Worm (Caenorhabditis elegans) whole organism, midembryonic: Measurements from ENCODE around the gene fbxa-182.

Experiments
- T22C8.4 ChIP-seq: fragments of 200-800 bp; sonication (Bioruptor generic); IDR thresholded peaks from 2 replicates; pipeline ENCODE4 v1.3.6; 2022; ENCODE audit warnings: missing genetic modification characterization, missing compliant biosample characterization
- cog-1 ChIP-seq: sonication (generic microtip); optimal IDR thresholded peaks from 2 replicates; lab custom pipeline; 2016; ENCODE audit warnings: missing genetic modification characterization, missing compliant biosample characterization
- flt-1 ChIP-seq: fragments of 200-800 bp; sonication (Bioruptor generic); IDR thresholded peaks from 2 replicates; pipeline ENCODE4 v1.3.6; 2022; ENCODE audit warnings: missing genetic modification characterization, missing compliant biosample characterization
- klf-2 ChIP-seq: fragments of 200-800 bp; sonication (Bioruptor generic); conservative IDR thresholded peaks from 2 replicates; pipeline ENCODE4 v1.3.6; 2022; ENCODE audit warnings: missing genetic modification reagents, missing genetic modification characterization, missing compliant biosample characterization
- med-1 ChIP-seq: sonication (generic microtip); optimal IDR thresholded peaks from 2 replicates; lab custom pipeline; 2017; ENCODE audit warnings: missing genetic modification characterization, mild to moderate bottlenecking, missing compliant biosample characterization, antibody characterized with exemption, missing genetic modification reagents; ENCODE audit not compliant: insufficient read depth
- ref-1 ChIP-seq: fragments of 200-800 bp; sonication (Bioruptor generic); conservative IDR thresholded peaks from 2 replicates; pipeline ENCODE4 v1.3.6; 2022; ENCODE audit warnings: missing genetic modification reagents, missing genetic modification characterization, missing compliant biosample characterization
- tab-1 ChIP-seq: fragments of 200-800 bp; sonication (Bioruptor generic); IDR thresholded peaks from 2 replicates; pipeline ENCODE4 v1.3.6; 2022; ENCODE audit warnings: missing genetic modification characterization, missing compliant biosample characterization
- ztf-23 ChIP-seq: fragments of 200-800 bp; sonication (Bioruptor generic); IDR thresholded peaks from 2 replicates; pipeline ENCODE4 v1.3.6; 2022; ENCODE audit warnings: missing genetic modification reagents, missing genetic modification characterization, missing compliant biosample characterization
- ztf-29 ChIP-seq: fragments of 200-800 bp; sonication (Bioruptor generic); IDR thresholded peaks from 2 replicates; pipeline ENCODE4 v1.3.6; 2022; ENCODE audit warnings: missing genetic modification reagents, missing genetic modification characterization, missing compliant biosample characterization

DNA sequence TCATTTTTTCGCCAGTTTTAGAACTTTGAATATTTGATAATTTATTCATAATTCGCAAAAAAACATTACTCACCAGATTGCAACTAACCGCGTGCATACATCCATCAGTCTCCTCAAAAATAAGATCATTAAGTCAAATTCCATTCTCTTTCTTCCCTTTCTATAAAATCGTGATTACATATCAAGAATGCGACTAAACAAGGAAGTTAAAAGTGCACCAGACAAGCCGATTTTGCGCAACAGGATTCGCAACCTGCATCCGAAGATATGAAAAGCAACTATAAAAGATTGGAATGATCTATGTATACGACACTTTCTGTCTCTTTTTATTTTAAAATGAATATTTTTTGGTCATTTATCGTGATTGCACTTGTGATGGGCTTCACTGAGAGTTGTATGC, 43.6 kb downstream of the fbxa-182 start, which contains the start of gene hpo-25:
- no peak for TF ChIP-seq cog-1 (tag; lab: Kevin White, UChicago)
- no peak for TF ChIP-seq T22C8.4 (GFP tag; lab: Robert Waterston, UW)
- TF ChIP-seq tab-1 (GFP tag; lab: Robert Waterston, UW), result no peak
- no peak for TF ChIP-seq flt-1 (GFP tag; lab: Robert Waterston, UW)
- no peak for TF ChIP-seq ref-1 (GFP tag; lab: Robert Waterston, UW)
- no peak for TF ChIP-seq med-1
- TF ChIP-seq klf-2, result no peak
- no peak for TF ChIP-seq ztf-29 (GFP tag; lab: Robert Waterston, UW)
- TF ChIP-seq ztf-23 (GFP tag; lab: Robert Waterston, UW), result no peak
